Worm (Caenorhabditis elegans): ENCODE results near the gene math-15.

DNA sequence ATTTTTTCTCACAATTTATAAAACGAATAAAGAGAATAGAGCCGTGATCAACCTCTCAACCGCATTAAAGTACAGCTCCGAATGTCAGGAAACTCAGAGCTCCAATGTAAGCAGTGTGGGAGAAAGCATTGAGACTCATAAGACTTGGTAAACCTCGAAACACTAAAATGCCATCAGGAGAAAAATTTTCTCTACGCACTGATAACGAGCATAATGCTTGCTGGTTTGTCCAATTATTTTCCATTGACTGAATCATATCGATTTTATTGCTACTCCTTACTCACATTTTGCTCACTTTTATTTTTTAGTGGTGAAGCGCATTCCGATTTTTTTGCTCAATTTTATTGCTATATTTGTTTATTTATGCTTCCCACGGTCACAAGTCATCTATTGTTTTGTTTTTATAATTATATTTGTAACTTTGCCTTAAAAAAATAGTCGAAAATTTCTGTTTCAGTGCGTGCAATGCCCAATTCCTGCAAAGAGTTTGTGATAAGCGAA lies 35.9 kb upstream of the math-15 start, which contains the start of gene math-40:
- TF ChIP-seq unc-62 (GFP tag; optimal IDR thresholded peaks at IDR 0.05) = no peak
- no peak for TF ChIP-seq ama-1 (optimal IDR thresholded peaks at IDR 0.05)
- TF ChIP-seq unc-39 (tag; optimal IDR thresholded peaks at IDR 0.05) = no peak
- TF ChIP-seq mml-1 (tag; optimal IDR thresholded peaks at IDR 0.05) = no peak
- no peak for TF ChIP-seq aly-2 (tag; optimal IDR thresholded peaks at IDR 0.05)
- no peak for TF ChIP-seq elt-1 (tag; optimal IDR thresholded peaks at IDR 0.05)
- TF ChIP-seq ztf-4 (tag; optimal IDR thresholded peaks at IDR 0.05) = no peak
- TF ChIP-seq fos-1 (tag; optimal IDR thresholded peaks at IDR 0.05) = no peak
- peak; percentile 62 for TF ChIP-seq elt-2 (tag; optimal IDR thresholded peaks at IDR 0.05)
- TF ChIP-seq lin-39 (tag; optimal IDR thresholded peaks at IDR 0.05) = no peak
